Fruit fly (Drosophila melanogaster) whole organism, adult: ENCODE measurements around the gene AstA.

ENCODE experiments used
- CG11617 ChIP-seq: fragments of 200-800 bp; sonication (Bioruptor generic); optimal IDR thresholded peaks from 2 replicates; lab custom pipeline; 2017; ENCODE audit warnings: mild to moderate bottlenecking, missing biosample characterization, missing genetic modification reagents, missing genetic modification characterization
- CG5204 ChIP-seq: fragments of 200-800 bp; sonication (Bioruptor generic); optimal IDR thresholded peaks from 2 replicates; lab custom pipeline; 2016; ENCODE audit warnings: missing biosample characterization, missing genetic modification characterization
- CG7045 ChIP-seq: fragments of 200-800 bp; sonication (Bioruptor generic); optimal IDR thresholded peaks from 2 replicates; lab custom pipeline; 2017; ENCODE audit warnings: missing biosample characterization, mild to moderate bottlenecking, missing genetic modification characterization
- Clk ChIP-seq: fragments of 200-800 bp; sonication (Bioruptor generic); optimal IDR thresholded peaks from 2 replicates; lab custom pipeline; 2017; ENCODE audit warnings: missing biosample characterization, missing genetic modification characterization
- Crg-1 ChIP-seq: fragments of 200-800 bp; sonication (Bioruptor generic); optimal IDR thresholded peaks from 2 replicates; lab custom pipeline; 2016; ENCODE audit warnings: missing biosample characterization, missing genetic modification characterization
- Hr96 ChIP-seq: fragments of 200-800 bp; sonication (Bioruptor generic); optimal IDR thresholded peaks from 2 replicates; lab custom pipeline; 2016; ENCODE audit warnings: missing biosample characterization, missing genetic modification characterization
- Mnt ChIP-seq: fragments of 200-800 bp; sonication (Bioruptor generic); optimal IDR thresholded peaks from 2 replicates; lab custom pipeline; 2016; ENCODE audit warnings: missing biosample characterization, mild to moderate bottlenecking, missing genetic modification characterization
- bab1 ChIP-seq: fragments of 200-800 bp; sonication (Bioruptor generic); optimal IDR thresholded peaks from 3 replicates; lab custom pipeline; 2019; ENCODE audit warnings: missing biosample characterization, mild to moderate bottlenecking, missing genetic modification characterization, moderate library complexity
- cic ChIP-seq: fragments of 200-800 bp; sonication (Bioruptor generic); optimal IDR thresholded peaks from 2 replicates; lab custom pipeline; 2017; ENCODE audit warnings: missing biosample characterization, mild to moderate bottlenecking, missing genetic modification characterization, moderate library complexity
- cnc ChIP-seq, 2 experiments: fragments of >200 bp; optimal IDR thresholded peaks; 2 replicates each; lab custom pipeline; 2017
- kay ChIP-seq: fragments of 200-800 bp; sonication (Bioruptor generic); peaks from one replicate; lab custom pipeline; 2016; ENCODE audit warnings: missing biosample characterization, missing genetic modification characterization, borderline replicate concordance
- pad ChIP-seq: fragments of 200-800 bp; sonication (Bioruptor generic); optimal IDR thresholded peaks from 3 replicates; lab custom pipeline; 2017; ENCODE audit warnings: missing biosample characterization, missing genetic modification characterization, mild to moderate bottlenecking, moderate library complexity, missing genetic modification reagents
- tj ChIP-seq: fragments of 200-800 bp; sonication (Bioruptor generic); optimal IDR thresholded peaks from 3 replicates; lab custom pipeline; 2017; ENCODE audit warnings: missing biosample characterization, mild to moderate bottlenecking, missing genetic modification characterization, moderate library complexity

dm6 chr3R:24812987-24813636 lies 48.2 kb upstream of the AstA start:
- TF ChIP-seq Hr96 (GFP tag; lab: Kevin White, UChicago) (no peak), Crg-1 (GFP tag; lab: Kevin White, UChicago) (no peak), Clk (no peak), bab1 (GFP tag; lab: Kevin White, UChicago) (no peak), CG5204 (GFP tag; lab: Kevin White, UChicago) (no peak), tj (GFP tag; lab: Kevin White, UChicago) (peak; percentile 24), CG7045 (GFP tag; lab: Kevin White, UChicago) (no peak), cnc (optimal IDR thresholded peaks at IDR 0.05; lab: Kevin White, UChicago) (no peak), CG11617 (GFP tag; lab: Kevin White, UChicago) (no peak), pad (GFP tag; lab: Kevin White, UChicago) (no peak), kay (GFP tag; lab: Kevin White, UChicago) (no peak), Mnt (GFP tag; lab: Kevin White, UChicago) (no peak), cic (GFP tag; lab: Kevin White, UChicago) (no peak)
